Fruit fly (Drosophila melanogaster) whole organism, pupa: Measurements from ENCODE around the gene MICAL-like.

ENCODE experiments used
- CG10348 ChIP-seq: fragments of 200-800 bp; sonication (Bioruptor generic); IDR thresholded peaks from 2 replicates; pipeline ENCODE4 v1.3.6; 2022; ENCODE audit warnings: missing biosample characterization, missing genetic modification characterization
- CG12605 ChIP-seq: fragments of 200-800 bp; sonication (Bioruptor generic); IDR thresholded peaks from 2 replicates; pipeline ENCODE4 v1.3.6; 2022; ENCODE audit warnings: missing biosample characterization, missing genetic modification characterization
- CG13204 ChIP-seq: fragments of 200-800 bp; sonication (Bioruptor generic); optimal IDR thresholded peaks from 2 replicates; lab custom pipeline; 2018; ENCODE audit warnings: missing biosample characterization, mild to moderate bottlenecking, missing genetic modification characterization, moderate library complexity
- CG14655 ChIP-seq: fragments of 200-800 bp; sonication (Bioruptor generic); optimal IDR thresholded peaks from 3 replicates; lab custom pipeline; 2017; ENCODE audit warnings: mild to moderate bottlenecking, missing biosample characterization, missing genetic modification reagents, missing genetic modification characterization
- CG15710 ChIP-seq: fragments of 200-800 bp; sonication (Bioruptor generic); optimal IDR thresholded peaks from 2 replicates; lab custom pipeline; 2018; ENCODE audit warnings: missing biosample characterization, mild to moderate bottlenecking, missing genetic modification characterization, moderate library complexity
- CG17806 ChIP-seq: fragments of 200-800 bp; sonication (Bioruptor generic); optimal IDR thresholded peaks from 2 replicates; lab custom pipeline; 2018; ENCODE audit warnings: missing biosample characterization, mild to moderate bottlenecking, missing genetic modification characterization, moderate library complexity
- CG32121 ChIP-seq: fragments of 200-800 bp; sonication (Bioruptor generic); IDR thresholded peaks from 2 replicates; pipeline ENCODE4 v1.3.6; 2022; ENCODE audit warnings: missing biosample characterization, missing genetic modification characterization
- CG34367 ChIP-seq: fragments of 200-800 bp; sonication (Bioruptor generic); optimal IDR thresholded peaks from 2 replicates; lab custom pipeline; 2018; ENCODE audit warnings: missing biosample characterization, mild to moderate bottlenecking, missing genetic modification characterization
- CG4496 ChIP-seq: fragments of 200-800 bp; sonication (Bioruptor generic); IDR thresholded peaks from 3 replicates; pipeline ENCODE4 v1.3.6; 2022; ENCODE audit warnings: missing biosample characterization, missing genetic modification characterization
- CG8159 ChIP-seq: fragments of 200-800 bp; sonication (Bioruptor generic); optimal IDR thresholded peaks from 3 replicates; lab custom pipeline; 2018; ENCODE audit warnings: missing biosample characterization, mild to moderate bottlenecking, missing genetic modification characterization, moderate library complexity
- CG8301 ChIP-seq: fragments of 200-800 bp; sonication (Bioruptor generic); optimal IDR thresholded peaks from 2 replicates; lab custom pipeline; 2018; ENCODE audit warnings: missing biosample characterization, mild to moderate bottlenecking, missing genetic modification characterization
- CG9948 ChIP-seq: fragments of 200-800 bp; sonication (Bioruptor generic); optimal IDR thresholded peaks from 2 replicates; lab custom pipeline; 2018; ENCODE audit warnings: missing biosample characterization, mild to moderate bottlenecking, missing genetic modification characterization, moderate library complexity
- D1 ChIP-seq: fragments of 200-800 bp; sonication (Bioruptor generic); optimal IDR thresholded peaks from 2 replicates; lab custom pipeline; 2018; ENCODE audit warnings: missing biosample characterization, mild to moderate bottlenecking, missing genetic modification characterization, moderate library complexity
- EcR ChIP-seq: fragments of 200-800 bp; sonication (Bioruptor generic); optimal IDR thresholded peaks from 3 replicates; lab custom pipeline; 2019; ENCODE audit warnings: missing biosample characterization, missing genetic modification characterization, mild to moderate bottlenecking, moderate library complexity, missing genetic modification reagents
- Ets98B ChIP-seq: fragments of 200-800 bp; sonication (Bioruptor generic); IDR thresholded peaks from 2 replicates; pipeline ENCODE4 v1.3.6; 2022; ENCODE audit warnings: missing biosample characterization, missing genetic modification characterization
- Pif1A ChIP-seq: fragments of 200-800 bp; sonication (Bioruptor generic); optimal IDR thresholded peaks from 3 replicates; lab custom pipeline; 2016; ENCODE audit warnings: missing biosample characterization, missing genetic modification characterization
- Pif1B ChIP-seq: fragments of 200-800 bp; sonication (Bioruptor generic); optimal IDR thresholded peaks from 3 replicates; lab custom pipeline; 2016; ENCODE audit warnings: missing biosample characterization, missing genetic modification characterization
- Snoo ChIP-seq: fragments of 200-800 bp; sonication (Bioruptor generic); optimal IDR thresholded peaks from 3 replicates; lab custom pipeline; 2017; ENCODE audit warnings: missing biosample characterization, mild to moderate bottlenecking, missing genetic modification characterization, inconsistent platforms
- fd96Ca ChIP-seq: fragments of 200-800 bp; sonication (Bioruptor generic); IDR thresholded peaks from 3 replicates; pipeline ENCODE4 v1.3.6; 2022; ENCODE audit warnings: missing biosample characterization, missing genetic modification characterization
- gl ChIP-seq: fragments of 200-800 bp; sonication (Bioruptor generic); optimal IDR thresholded peaks from 2 replicates; lab custom pipeline; 2018; ENCODE audit warnings: missing biosample characterization, mild to moderate bottlenecking, missing genetic modification characterization
- rn ChIP-seq: fragments of 200-800 bp; sonication (Bioruptor generic); IDR thresholded peaks from 2 replicates; pipeline ENCODE4 v1.3.6; 2022; ENCODE audit warnings: missing biosample characterization, missing genetic modification characterization

MICAL-like gene

DNA sequence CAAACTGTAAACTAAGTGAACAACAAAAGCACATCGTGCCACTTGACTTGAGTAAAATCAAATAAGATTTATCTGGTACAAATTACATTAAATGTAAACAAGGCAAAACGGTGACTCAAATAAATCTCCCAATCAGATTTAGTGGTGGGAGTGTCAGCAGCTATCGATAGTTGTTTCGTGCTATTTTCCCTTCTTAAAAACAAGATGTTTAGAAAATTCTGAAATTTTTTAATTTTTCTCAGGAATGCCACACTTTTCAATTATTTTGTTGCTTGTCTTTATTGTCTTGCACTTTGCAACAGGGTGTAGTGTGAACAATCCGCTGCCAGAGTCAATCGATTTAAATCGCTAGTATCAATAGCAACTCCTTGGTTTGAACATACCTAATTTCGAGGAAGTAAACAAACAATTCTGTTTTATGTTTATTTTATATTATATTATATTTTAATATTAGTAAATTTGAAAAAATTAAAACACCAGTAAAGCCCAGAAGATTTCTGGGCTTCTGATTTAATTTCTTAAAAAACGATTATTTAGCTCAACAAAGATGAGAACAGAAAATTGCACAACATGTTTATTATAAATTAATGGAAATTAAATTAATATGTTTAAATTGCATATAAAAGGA, at the start of gene MICAL-like:
MICAL-like (minus strand) TSS at position 138 of the 628 bp plus-strand sequence.
- TF ChIP-seq D1 (no peak), EcR (peak; percentile 89), CG34367 (tag; lab: Kevin White, UChicago) (no peak), CG4496 (GFP tag; lab: Robert Waterston, UW) (peak; percentile 25; the same call in 2 of the 3 replicates), CG9948 (tag; lab: Kevin White, UChicago) (no peak)

DNA sequence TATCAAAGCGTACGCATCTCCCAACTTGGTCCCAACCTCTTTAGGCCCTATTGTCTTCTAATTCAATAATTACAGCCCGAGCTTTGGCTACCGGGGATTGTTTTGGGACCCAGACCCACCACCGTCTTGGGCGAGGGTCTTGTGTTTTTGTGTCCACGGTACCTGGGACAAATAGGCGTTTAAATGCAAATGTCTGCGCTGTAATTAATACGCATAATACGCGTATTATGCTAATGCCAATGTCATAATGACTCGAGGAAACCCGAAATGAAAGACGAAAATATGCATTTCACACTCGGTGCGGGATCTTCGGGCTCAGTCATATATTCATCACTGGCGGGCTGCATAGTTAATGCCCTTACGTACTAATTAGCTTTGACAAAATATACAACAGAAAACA, 49.2 kb upstream of the MICAL-like start:
- TF ChIP-seq EcR, result no peak
- no peak for TF ChIP-seq fd96Ca
- TF ChIP-seq CG34367 (tag; lab: Kevin White, UChicago), result no peak
- no peak for TF ChIP-seq rn (GFP tag; lab: Robert Waterston, UW)
- TF ChIP-seq Pif1A (GFP tag; lab: Kevin White, UChicago), result no peak
- TF ChIP-seq CG13204 (GFP tag; lab: Kevin White, UChicago), result no peak
- TF ChIP-seq Snoo, result no peak
- no peak for TF ChIP-seq CG10348 (GFP tag; lab: Robert Waterston, UW)
- TF ChIP-seq gl (tag; lab: Kevin White, UChicago), result no peak
- TF ChIP-seq CG14655, result no peak
- no peak for TF ChIP-seq Ets98B (GFP tag; lab: Robert Waterston, UW)
- TF ChIP-seq CG9948 (tag; lab: Kevin White, UChicago), result no peak
- no peak for TF ChIP-seq CG4496 (GFP tag; lab: Robert Waterston, UW)
- TF ChIP-seq CG32121 (GFP tag; lab: Robert Waterston, UW), result no peak
- TF ChIP-seq D1, result no peak
- no peak for TF ChIP-seq CG17806 (tag; lab: Kevin White, UChicago)
- TF ChIP-seq CG12605 (GFP tag; lab: Robert Waterston, UW), result no peak

DNA sequence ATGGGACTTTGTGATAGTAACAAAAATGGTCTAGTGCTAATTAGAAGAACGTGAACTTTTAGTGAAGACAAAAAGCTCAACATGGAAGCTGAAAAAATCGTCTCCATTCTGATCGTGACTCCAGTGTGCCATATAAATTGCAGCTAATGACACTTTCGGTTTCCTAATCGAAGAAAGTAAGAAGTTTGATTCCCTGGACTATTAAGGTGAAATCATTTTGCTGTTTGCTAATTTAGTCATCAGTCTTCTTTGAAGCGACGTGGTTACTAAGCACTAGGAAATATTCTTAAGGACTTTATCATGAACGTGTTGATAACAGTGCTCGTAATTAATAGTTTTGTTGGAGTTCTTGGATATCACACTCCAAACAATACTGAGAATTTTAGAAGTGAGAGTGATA, 47.6 kb upstream of the MICAL-like start, which contains the start of gene CG34429:
CG34429 (plus strand) TSS at position 301 of the 400 bp plus-strand sequence.
- TF ChIP-seq CG4496 (GFP tag; lab: Robert Waterston, UW), result no peak
- TF ChIP-seq Pif1B (GFP tag; lab: Kevin White, UChicago), result no peak
- no peak for TF ChIP-seq CG12605 (GFP tag; lab: Robert Waterston, UW)
- no peak for TF ChIP-seq D1
- no peak for TF ChIP-seq rn (GFP tag; lab: Robert Waterston, UW)
- TF ChIP-seq CG32121 (GFP tag; lab: Robert Waterston, UW), result no peak
- no peak for TF ChIP-seq Pif1A (GFP tag; lab: Kevin White, UChicago)
- TF ChIP-seq CG8301 (tag; lab: Kevin White, UChicago), result no peak
- no peak for TF ChIP-seq CG14655
- TF ChIP-seq CG8159 (tag; lab: Kevin White, UChicago), result no peak
- TF ChIP-seq CG34367 (tag; lab: Kevin White, UChicago), result no peak
- no peak for TF ChIP-seq CG9948 (tag; lab: Kevin White, UChicago)
- TF ChIP-seq CG15710, result no peak
- no peak for TF ChIP-seq Ets98B (GFP tag; lab: Robert Waterston, UW)
- TF ChIP-seq CG10348 (GFP tag; lab: Robert Waterston, UW), result no peak
- TF ChIP-seq CG17806 (tag; lab: Kevin White, UChicago), result no peak
- no peak for TF ChIP-seq CG13204 (GFP tag; lab: Kevin White, UChicago)
- no peak for TF ChIP-seq fd96Ca

DNA sequence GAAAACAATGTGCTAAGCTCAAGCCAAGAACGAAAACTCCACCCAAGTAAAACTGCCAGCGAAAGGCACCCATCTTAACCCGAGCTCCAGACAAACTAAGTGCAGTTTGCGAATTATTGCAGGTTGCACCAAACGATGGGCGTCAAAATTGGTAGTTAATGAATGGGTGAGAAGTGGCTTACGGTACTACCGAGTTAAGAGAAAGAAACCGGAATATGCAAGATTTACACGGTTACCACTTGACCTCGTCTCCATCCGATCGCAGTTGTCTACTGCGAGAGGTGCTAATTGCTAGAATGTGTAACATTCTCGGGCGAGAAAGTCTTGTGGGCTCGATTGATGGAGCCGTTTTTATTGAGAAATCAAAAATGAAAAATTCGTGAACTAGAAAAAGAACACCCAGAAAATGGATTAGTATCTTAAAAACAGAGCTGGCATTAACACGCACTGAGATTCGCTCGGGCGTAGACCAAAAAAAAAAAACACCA, 46.2 kb upstream of the MICAL-like start, which contains the start of the genes CG14115 and CG34428:
CG14115 (minus strand) TSS at position 101 of the 488 bp plus-strand sequence.
CG34428 (plus strand) TSS at position 438 of the 488 bp plus-strand sequence.
- TF ChIP-seq CG9948 (tag; lab: Kevin White, UChicago) (no peak), CG4496 (GFP tag; lab: Robert Waterston, UW) (no peak)

DNA sequence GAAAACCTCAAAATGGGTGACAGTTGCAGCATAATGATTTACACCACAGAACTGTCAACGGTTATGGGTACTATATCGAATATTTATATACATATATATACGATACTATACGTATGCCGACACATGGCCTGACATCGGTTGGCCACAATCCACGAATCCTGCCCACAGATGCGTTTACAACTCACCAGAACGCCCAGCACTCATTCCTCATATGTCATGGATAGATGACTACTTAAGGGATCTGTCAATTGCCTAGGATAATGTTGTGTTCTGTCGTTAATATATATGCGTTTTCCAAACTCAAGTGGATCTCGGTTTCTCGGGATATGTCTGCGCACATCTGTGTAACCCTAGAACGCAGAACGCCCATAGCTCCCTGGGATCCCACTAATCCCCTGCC, 43.3 kb upstream of the MICAL-like start:
- TF ChIP-seq Ets98B (GFP tag; lab: Robert Waterston, UW) (no peak), CG8159 (tag; lab: Kevin White, UChicago) (no peak), fd96Ca (no peak), CG9948 (tag; lab: Kevin White, UChicago) (no peak), CG10348 (GFP tag; lab: Robert Waterston, UW) (no peak), CG12605 (GFP tag; lab: Robert Waterston, UW) (no peak), Pif1A (GFP tag; lab: Kevin White, UChicago) (no peak)

DNA sequence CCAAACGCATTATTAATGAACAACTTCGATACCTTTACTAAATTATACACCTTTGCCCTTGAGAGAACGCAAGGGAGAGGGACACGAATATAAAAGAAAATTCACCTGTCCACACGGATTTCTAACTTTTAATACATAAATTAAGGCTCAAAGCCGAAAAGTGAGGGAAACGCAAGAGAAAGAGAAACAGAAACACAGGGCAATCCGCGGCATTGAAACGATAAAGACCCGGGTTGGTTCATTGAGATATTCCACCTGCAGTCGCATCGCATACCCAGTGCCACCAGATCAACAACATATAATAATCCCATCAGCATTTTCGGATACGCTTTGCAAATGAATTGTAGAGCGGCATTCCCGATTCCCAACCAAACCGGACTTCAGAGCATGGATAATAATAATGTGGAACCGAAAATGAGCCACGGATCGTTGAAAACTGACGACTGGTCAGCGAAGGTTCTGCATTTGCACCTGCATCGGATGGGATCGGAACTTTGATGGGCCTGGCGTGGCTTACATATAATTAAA, 35.6 kb upstream of the MICAL-like start:
- TF ChIP-seq gl (tag; lab: Kevin White, UChicago) (no peak), CG13204 (GFP tag; lab: Kevin White, UChicago) (no peak)
- TF ChIP-seq, all 21 proteins: peak for 0

DNA sequence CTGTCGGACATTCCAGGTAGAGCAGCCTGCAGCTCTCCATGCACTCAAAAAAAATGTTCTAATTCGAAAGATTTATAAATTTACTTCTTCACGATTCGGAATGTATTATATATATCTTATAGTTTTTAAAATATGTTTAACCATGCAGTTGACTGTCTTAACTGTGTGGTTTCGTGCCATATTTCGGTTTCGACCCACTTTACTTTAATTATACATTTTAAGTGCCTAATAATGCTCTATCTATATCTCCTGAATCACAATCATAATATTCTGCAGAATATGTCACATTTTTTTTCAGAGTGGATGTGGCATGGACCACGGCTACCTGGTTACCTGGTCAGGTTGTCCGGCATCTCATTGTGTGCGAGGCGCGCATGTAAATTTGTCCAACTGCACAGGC, 34.5 kb upstream of the MICAL-like start:
- peak; percentile 57 for TF ChIP-seq CG9948 (tag; lab: Kevin White, UChicago)
- TF ChIP-seq CG4496 (GFP tag; lab: Robert Waterston, UW), result no peak
- no peak for TF ChIP-seq CG14655
- TF ChIP-seq CG17806 (tag; lab: Kevin White, UChicago), result peak; percentile 38
- TF ChIP-seq Pif1A (GFP tag; lab: Kevin White, UChicago), result peak; percentile 52
- peak; percentile 36 for TF ChIP-seq Pif1B (GFP tag; lab: Kevin White, UChicago)
- TF ChIP-seq CG13204 (GFP tag; lab: Kevin White, UChicago), result peak; percentile 4
- peak; percentile 16 for TF ChIP-seq EcR
- peak; percentile 63 for TF ChIP-seq CG8159 (tag; lab: Kevin White, UChicago)
- TF ChIP-seq CG15710, result peak; percentile 20
- peak; percentile 40 for TF ChIP-seq CG8301 (tag; lab: Kevin White, UChicago)
- TF ChIP-seq CG10348 (GFP tag; lab: Robert Waterston, UW), result no peak
